Fruit fly (Drosophila melanogaster): ENCODE measurements around the gene Sfxn2.

Gene Sfxn2

DNA sequence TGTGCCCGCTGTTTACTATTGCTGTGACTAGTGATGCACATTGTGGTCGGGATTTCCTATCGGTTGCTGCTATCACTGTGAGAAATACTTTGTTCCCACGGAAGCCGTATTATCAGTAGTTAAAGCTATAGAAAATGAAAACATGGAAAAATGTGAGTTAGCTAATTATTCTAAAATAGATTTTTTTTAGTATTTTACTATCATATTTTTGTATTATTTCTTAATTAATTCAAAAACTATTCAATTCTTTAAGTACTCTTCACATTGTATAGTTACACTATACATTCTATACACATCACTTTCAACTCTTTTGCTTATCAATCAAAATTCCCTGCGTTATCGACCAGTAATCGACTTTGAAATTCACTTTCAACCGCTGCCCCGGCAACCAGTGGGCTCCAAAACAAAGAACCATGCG, 34.7 kb downstream of the Sfxn2 start, which contains the start of the genes Naxd and CG14079:
Gene Naxd (minus strand): TSS at position 45 of the 418 bp plus-strand sequence.
Gene CG14079 (plus strand): TSS at position 335 of the 418 bp plus-strand sequence.
- TF ChIP-seq CG8478 (optimal IDR thresholded peaks at IDR 0.05) = no peak
- no peak for TF ChIP-seq pan (optimal IDR thresholded peaks at IDR 0.05)
- TF ChIP-seq psq (optimal IDR thresholded peaks at IDR 0.05) = no peak
- TF ChIP-seq EcR (GFP tag; optimal IDR thresholded peaks at IDR 0.05) = no peak
- TF ChIP-seq Dll (optimal IDR thresholded peaks at IDR 0.05) = no peak
- no peak for TF ChIP-seq usp (GFP tag; optimal IDR thresholded peaks at IDR 0.05)

DNA sequence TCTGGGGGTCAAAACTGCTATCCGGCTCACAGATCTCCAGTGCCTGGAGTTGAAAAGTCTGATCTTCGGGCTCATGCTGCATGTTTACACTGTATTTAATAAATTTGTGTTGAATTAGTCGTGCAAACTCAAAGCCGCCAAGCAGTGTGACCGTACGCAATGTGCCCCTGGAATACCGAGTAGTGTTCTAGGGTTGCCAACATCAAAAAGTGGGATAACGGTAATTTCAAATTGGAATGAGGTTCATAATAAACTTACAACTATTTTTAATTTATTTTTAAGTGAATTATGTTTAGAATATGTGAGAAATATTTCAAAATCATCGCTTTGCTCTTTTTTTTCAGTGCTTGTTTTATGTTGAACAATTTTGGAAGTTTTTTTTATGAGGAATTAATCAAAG, 37.2 kb downstream of the Sfxn2 start, which contains the start of gene Gem2:
Gene Gem2 (minus strand): TSS at position 176 of the 400 bp plus-strand sequence.
- TF ChIP-seq usp (GFP tag; optimal IDR thresholded peaks at IDR 0.05) (no peak), psq (optimal IDR thresholded peaks at IDR 0.05) (no peak), CG8478 (optimal IDR thresholded peaks at IDR 0.05) (no peak), pan (optimal IDR thresholded peaks at IDR 0.05) (no peak), Dll (optimal IDR thresholded peaks at IDR 0.05) (no peak), EcR (GFP tag; optimal IDR thresholded peaks at IDR 0.05) (no peak)
